Fruit fly (Drosophila melanogaster) whole organism, embryonic: ENCODE measurements around the gene CG46304.

Source experiments
- Bdp1 ChIP-seq: fragments of 200-800 bp; sonication (Bioruptor generic); optimal IDR thresholded peaks from 3 replicates; lab custom pipeline; 2016; ENCODE audit warnings: missing biosample characterization, missing genetic modification characterization
- CG15696 ChIP-seq: fragments of 200-800 bp; sonication (Bioruptor generic); optimal IDR thresholded peaks from 2 replicates; lab custom pipeline; 2019; ENCODE audit warnings: missing biosample characterization, mild to moderate bottlenecking, missing genetic modification characterization, moderate library complexity
- CG6654 ChIP-seq: fragments of 200-800 bp; sonication (Bioruptor generic); optimal IDR thresholded peaks from 2 replicates; lab custom pipeline; 2017; ENCODE audit warnings: missing biosample characterization, mild to moderate bottlenecking, missing genetic modification characterization
- CG6854 ChIP-seq: fragments of 200-800 bp; sonication (Bioruptor generic); optimal IDR thresholded peaks from 3 replicates; lab custom pipeline; 2017; ENCODE audit warnings: missing biosample characterization, mild to moderate bottlenecking, missing genetic modification characterization
- CG7556 ChIP-seq: fragments of 200-800 bp; sonication (Bioruptor generic); optimal IDR thresholded peaks from 2 replicates; lab custom pipeline; 2017; ENCODE audit warnings: missing biosample characterization, mild to moderate bottlenecking, missing genetic modification characterization
- al ChIP-seq: fragments of 200-800 bp; sonication (Bioruptor generic); IDR thresholded peaks from 2 replicates; pipeline ENCODE4 v1.3.6; 2022; ENCODE audit warnings: missing biosample characterization, missing genetic modification characterization
- cato ChIP-seq: fragments of 200-800 bp; sonication (Bioruptor generic); optimal IDR thresholded peaks from 2 replicates; lab custom pipeline; 2016; ENCODE audit warnings: missing biosample characterization, missing genetic modification characterization, borderline replicate concordance
- crc ChIP-seq: fragments of 200-800 bp; sonication (Bioruptor generic); optimal IDR thresholded peaks from 2 replicates; lab custom pipeline; 2016; ENCODE audit warnings: missing biosample characterization, missing genetic modification characterization
- dati ChIP-seq: fragments of 200-800 bp; sonication (Bioruptor generic); IDR thresholded peaks from 2 replicates; pipeline ENCODE4 v1.3.6; 2022; ENCODE audit warnings: missing biosample characterization, missing genetic modification characterization
- maf-S ChIP-seq: fragments of 200-800 bp; sonication (Bioruptor generic); optimal IDR thresholded peaks from 2 replicates; lab custom pipeline; 2016; ENCODE audit warnings: missing biosample characterization, missing genetic modification characterization
- zf30C ChIP-seq: fragments of 200-800 bp; sonication (Bioruptor generic); optimal IDR thresholded peaks from 3 replicates; lab custom pipeline; 2018; ENCODE audit warnings: missing biosample characterization, mild to moderate bottlenecking, missing genetic modification characterization
- zfh1 ChIP-seq: fragments of 200-800 bp; sonication (Bioruptor generic); IDR thresholded peaks from 3 replicates; pipeline ENCODE4 v1.3.6; 2022; ENCODE audit warnings: missing biosample characterization, missing genetic modification characterization

dm6 chr2L:18943797-18944174 lies 2.3 kb upstream of the CG46304 start, which contains the start of gene ssp3:
- TF ChIP-seq al, result no peak
- no peak for TF ChIP-seq CG15696
- TF ChIP-seq dati (GFP tag; lab: Robert Waterston, UW), result no peak
- TF ChIP-seq CG6654 (GFP tag; lab: Kevin White, UChicago), result no peak
- TF ChIP-seq CG7556 (GFP tag; lab: Kevin White, UChicago), result no peak
- no peak for TF ChIP-seq CG6854 (GFP tag; lab: Kevin White, UChicago)
- no peak for TF ChIP-seq maf-S (GFP tag; lab: Kevin White, UChicago)
- TF ChIP-seq zfh1 (GFP tag; lab: Robert Waterston, UW), result no peak
- TF ChIP-seq Bdp1 (GFP tag; lab: Kevin White, UChicago), result no peak
- TF ChIP-seq crc, result no peak
- no peak for TF ChIP-seq zf30C (GFP tag; lab: Kevin White, UChicago)
- TF ChIP-seq cato (GFP tag; lab: Kevin White, UChicago), result no peak
